Worm (Caenorhabditis elegans) whole organism, L1 larva: ENCODE measurements around the gene K09B11.4.
A peak's percentile ranks its signal among the peaks of the same experiment; 100 is the strongest.
"Not testable (repeated sequence)": the region's sequence is repeated elsewhere in the genome, so short reads cannot be mapped to it uniquely, and the experiment has no call there.

ENCODE experiments used
- C16A3.4 ChIP-seq: fragments of 150-350 bp; optimal IDR thresholded peaks from 2 replicates; lab custom pipeline; 2014; ENCODE audit warnings: missing biosample characterization, missing genetic modification characterization
- F16B12.6 ChIP-seq: fragments of 150-350 bp; optimal IDR thresholded peaks from 2 replicates; lab custom pipeline; 2014; ENCODE audit warnings: missing biosample characterization, missing genetic modification characterization
- alr-1 ChIP-seq: fragments of 200-800 bp; sonication (Bioruptor generic); optimal IDR thresholded peaks from 2 replicates; lab custom pipeline; 2018; ENCODE audit warnings: borderline replicate concordance, mild to moderate bottlenecking, missing genetic modification characterization, missing compliant biosample characterization
- ama-1 ChIP-seq: fragments of 150-350 bp; optimal IDR thresholded peaks from 2 replicates; lab custom pipeline; 2014
- blmp-1 ChIP-seq: fragments of 150-350 bp; optimal IDR thresholded peaks from 2 replicates; lab custom pipeline; 2014; ENCODE audit warnings: missing biosample characterization, missing genetic modification characterization
- ceh-8 ChIP-seq: fragments of 200-800 bp; sonication (Bioruptor generic); optimal IDR thresholded peaks from 2 replicates; lab custom pipeline; 2018; ENCODE audit warnings: mild to moderate bottlenecking, missing genetic modification characterization, moderate library complexity, missing compliant biosample characterization
- ceh-82 ChIP-seq, 3 experiments: fragments of 150-350 bp in 1 of 3; sonication (generic microtip) in 2 of 3; optimal IDR thresholded peaks; 2 replicates each; lab custom pipeline; 2014 to 2017; ENCODE audit warnings: missing biosample characterization in 3 of 3, missing genetic modification characterization in 3 of 3
- ces-1 ChIP-seq: fragments of 150-350 bp; optimal IDR thresholded peaks from 2 replicates; lab custom pipeline; 2014; ENCODE audit warnings: missing biosample characterization, missing genetic modification reagents, missing genetic modification characterization
- dpl-1 ChIP-seq, 3 experiments: fragments of 150-350 bp in 2 of 3; sonication (generic microtip) in 1 of 3; optimal IDR thresholded peaks; 2 replicates each; lab custom pipeline; 2014 to 2017; ENCODE audit warnings: missing biosample characterization in 3 of 3, missing genetic modification characterization in 3 of 3, missing genetic modification reagents in 3 of 3
- dsc-1 ChIP-seq: sonication (generic microtip); optimal IDR thresholded peaks from 2 replicates; lab custom pipeline; 2016; ENCODE audit warnings: mild to moderate bottlenecking, missing genetic modification characterization, missing compliant biosample characterization
- efl-1 ChIP-seq, 4 experiments: fragments of 150-350 bp; optimal IDR thresholded peaks in 3 of 4; peaks in 1 of 4; 1 replicate in 1 of 4; 2 replicates in 3 of 4; lab custom pipeline; 2014; ENCODE audit warnings: missing biosample characterization in 2 of 4, missing genetic modification characterization in 2 of 4, missing genetic modification reagents in 2 of 4
- fkh-4 ChIP-seq: sonication (generic microtip); optimal IDR thresholded peaks from 2 replicates; lab custom pipeline; 2016; ENCODE audit warnings: missing compliant biosample characterization, missing genetic modification characterization, borderline replicate concordance
- grh-1 ChIP-seq: fragments of 200-800 bp; sonication (Bioruptor generic); IDR thresholded peaks from 2 replicates; pipeline ENCODE4 v1.3.6; 2022; ENCODE audit warnings: missing genetic modification reagents, missing genetic modification characterization, missing compliant biosample characterization
- hlh-17 ChIP-seq: fragments of 200-800 bp; sonication (Bioruptor generic); optimal IDR thresholded peaks from 2 replicates; lab custom pipeline; 2018; ENCODE audit warnings: missing genetic modification characterization, mild to moderate bottlenecking, missing compliant biosample characterization, moderate library complexity, borderline replicate concordance
- hpl-2 ChIP-seq: fragments of 150-350 bp; optimal IDR thresholded peaks from 2 replicates; lab custom pipeline; 2014; ENCODE audit warnings: missing biosample characterization, missing genetic modification reagents, missing genetic modification characterization
- isw-1 ChIP-seq: fragments of 200-800 bp; sonication (Bioruptor generic); IDR thresholded peaks from 2 replicates; pipeline ENCODE4 v1.3.6; 2022; ENCODE audit warnings: missing genetic modification characterization, missing compliant biosample characterization
- jun-1 ChIP-seq: fragments of 150-350 bp; optimal IDR thresholded peaks from 2 replicates; lab custom pipeline; 2014; ENCODE audit warnings: missing biosample characterization, missing genetic modification reagents, missing genetic modification characterization
- lin-14 ChIP-seq: fragments of 200-800 bp; sonication (Bioruptor generic); optimal IDR thresholded peaks from 2 replicates; lab custom pipeline; 2018; ENCODE audit warnings: mild to moderate bottlenecking, missing genetic modification characterization, moderate library complexity, missing compliant biosample characterization
- lin-15B ChIP-seq: fragments of 150-350 bp; sonication (generic microtip); optimal IDR thresholded peaks from 3 replicates; lab custom pipeline; 2014; ENCODE audit warnings: missing biosample characterization, missing genetic modification characterization
- lin-35 ChIP-seq, 2 experiments: fragments of 150-350 bp; optimal IDR thresholded peaks; 2 replicates each; lab custom pipeline; 2014; ENCODE audit warnings: missing biosample characterization in 2 of 2, missing genetic modification characterization in 2 of 2, missing genetic modification reagents in 2 of 2
- lsy-2 ChIP-seq, 2 experiments: fragments of 150-350 bp; optimal IDR thresholded peaks; 2 replicates each; lab custom pipeline; 2014; ENCODE audit warnings: missing biosample characterization in 2 of 2, missing genetic modification characterization in 2 of 2
- mab-9 ChIP-seq: fragments of 200-800 bp; sonication (Bioruptor generic); IDR thresholded peaks from 2 replicates; pipeline ENCODE4 v1.3.6; 2022; ENCODE audit warnings: missing genetic modification reagents, missing genetic modification characterization, missing compliant biosample characterization
- mep-1 ChIP-seq: fragments of 150-350 bp; optimal IDR thresholded peaks from 2 replicates; lab custom pipeline; 2014; ENCODE audit warnings: missing biosample characterization, missing genetic modification characterization
- nhr-28 ChIP-seq: fragments of 150-350 bp; optimal IDR thresholded peaks from 2 replicates; lab custom pipeline; 2014; ENCODE audit warnings: missing biosample characterization, missing genetic modification characterization
- nhr-47 ChIP-seq: sonication (generic microtip); optimal IDR thresholded peaks from 2 replicates; lab custom pipeline; 2016; ENCODE audit warnings: mild to moderate bottlenecking, missing genetic modification characterization, moderate library complexity, missing compliant biosample characterization
- nhr-77 ChIP-seq: fragments of 150-350 bp; optimal IDR thresholded peaks from 2 replicates; lab custom pipeline; 2014; ENCODE audit warnings: missing biosample characterization, missing genetic modification characterization
- nhr-85 ChIP-seq: sonication (generic microtip); peaks from one replicate; lab custom pipeline; 2016; ENCODE audit warnings: missing genetic modification characterization, inconsistent platforms, missing compliant biosample characterization
- nhr-90 ChIP-seq: sonication (generic microtip); optimal IDR thresholded peaks from 2 replicates; lab custom pipeline; 2016; ENCODE audit warnings: mild to moderate bottlenecking, missing genetic modification characterization, missing compliant biosample characterization; ENCODE audit not compliant: poor library complexity
- pqm-1 ChIP-seq: sonication (generic microtip); optimal IDR thresholded peaks from 3 replicates; lab custom pipeline; 2017; ENCODE audit warnings: missing biosample characterization, missing genetic modification characterization
- rnt-1 ChIP-seq: sonication (generic microtip); optimal IDR thresholded peaks from 2 replicates; lab custom pipeline; 2016; ENCODE audit warnings: mild to moderate bottlenecking, missing genetic modification characterization, moderate library complexity, missing compliant biosample characterization
- snpc-4 ChIP-seq: fragments of 150-350 bp; optimal IDR thresholded peaks from 2 replicates; lab custom pipeline; 2014; ENCODE audit warnings: missing biosample characterization, missing genetic modification characterization
- snu-23 ChIP-seq: sonication (generic microtip); optimal IDR thresholded peaks from 2 replicates; lab custom pipeline; 2016; ENCODE audit warnings: missing genetic modification characterization, missing compliant biosample characterization
- sptf-1 ChIP-seq: fragments of 150-350 bp; optimal IDR thresholded peaks from 2 replicates; lab custom pipeline; 2014; ENCODE audit warnings: missing biosample characterization, missing genetic modification characterization
- swsn-7 ChIP-seq: sonication (generic microtip); optimal IDR thresholded peaks from 2 replicates; lab custom pipeline; 2016; ENCODE audit warnings: missing genetic modification characterization, missing compliant biosample characterization
- tlp-1 ChIP-seq: fragments of 150-350 bp; optimal IDR thresholded peaks from 2 replicates; lab custom pipeline; 2014; ENCODE audit warnings: missing biosample characterization, missing genetic modification characterization
- unc-130 ChIP-seq: fragments of 150-350 bp; optimal IDR thresholded peaks from 2 replicates; lab custom pipeline; 2017; ENCODE audit warnings: missing biosample characterization, missing genetic modification characterization, inconsistent platforms
- xbp-1 ChIP-seq: sonication (generic microtip); optimal IDR thresholded peaks from 2 replicates; lab custom pipeline; 2016; ENCODE audit warnings: missing genetic modification characterization, missing compliant biosample characterization
- zip-4 ChIP-seq: fragments of 200-800 bp; sonication (Bioruptor generic); optimal IDR thresholded peaks from 2 replicates; lab custom pipeline; 2018; ENCODE audit warnings: mild to moderate bottlenecking, missing genetic modification characterization, moderate library complexity, missing compliant biosample characterization

Gene K09B11.4

ce11 chrIV:13453509-13453908 is 24.2 kb downstream of the K09B11.4 start:
- TF ChIP-seq snu-23 (peak; percentile 2), nhr-47 (tag; lab: Kevin White, UChicago) (peak; percentile 1), blmp-1 (tag; lab: Kevin White, UChicago) (peak; percentile 28), lsy-2 (tag; optimal IDR thresholded peaks at IDR 0.05; lab: Kevin White, UChicago) (peak in 1 of 2 experiments; percentile 42), zip-4 (GFP tag; lab: Kevin White, UChicago) (no peak), hlh-17 (GFP tag; lab: Kevin White, UChicago) (no peak), alr-1 (tag; lab: Kevin White, UChicago) (no peak), F16B12.6 (peak; percentile 26), mab-9 (GFP tag; lab: Robert Waterston, UW) (no peak), nhr-85 (no peak), dsc-1 (tag; lab: Kevin White, UChicago) (peak; percentile 60), lin-35 (GFP tag; optimal IDR thresholded peaks at IDR 0.05; lab: Kevin White, UChicago) (peak; percentile 14 to 36), pqm-1 (tag; lab: Kevin White, UChicago) (no peak), dpl-1 (GFP tag; optimal IDR thresholded peaks at IDR 0.05; lab: Kevin White, UChicago) (peak in 2 of 3 experiments; percentile 2 to 55), efl-1 (optimal IDR thresholded peaks at IDR 0.05; lab: Kevin White, UChicago) (peak; percentile 25 to 27), efl-1 (GFP tag; optimal IDR thresholded peaks at IDR 0.05 in 1 of 2; lab: Kevin White, UChicago) (peak in 1 of 2 experiments; percentile 35), mep-1 (tag; lab: Kevin White, UChicago) (peak; percentile 52), ceh-82 (tag; optimal IDR thresholded peaks at IDR 0.05; lab: Kevin White, UChicago) (peak in 1 of 3 experiments; percentile 23), unc-130 (tag; lab: Kevin White, UChicago) (peak; percentile 4), lin-15B (tag; lab: Kevin White, UChicago) (peak; percentile 35), xbp-1 (tag; lab: Kevin White, UChicago) (peak; percentile 5)

- TF ChIP-seq efl-1 (optimal IDR thresholded peaks at IDR 0.05; lab: Kevin White, UChicago) (no peak), efl-1 (GFP tag; optimal IDR thresholded peaks at IDR 0.05 in 1 of 2; lab: Kevin White, UChicago) (peak in 1 of 2 experiments; percentile 33), C16A3.4 (tag; lab: Kevin White, UChicago) (no peak)
Measured at ce11 chrIV:13454698-13455097, 25.4 kb downstream of the K09B11.4 start, which contains the start of gene uso-1. TSS of gene uso-1 (minus strand) at chrIV:13454798.

ce11 chrIV:13455200-13455599 is 25.9 kb downstream of the K09B11.4 start, which contains the start of gene Y38H8A.7:
TSS of gene Y38H8A.7 (plus strand) at chrIV:13455500.
- TF ChIP-seq C16A3.4 (tag; lab: Kevin White, UChicago); sptf-1; nhr-90 (tag; lab: Kevin White, UChicago): not testable (repeated sequence)

- TF ChIP-seq ceh-8 (GFP tag; lab: Kevin White, UChicago) (no peak), rnt-1 (tag; lab: Kevin White, UChicago) (no peak), ama-1 (lab: Kevin White, UChicago) (no peak), fkh-4 (tag; lab: Kevin White, UChicago) (no peak), F16B12.6 (no peak), tlp-1 (tag; lab: Kevin White, UChicago) (no peak), grh-1 (GFP tag; lab: Robert Waterston, UW) (no peak), snpc-4 (no peak), ces-1 (no peak), nhr-77 (no peak), hpl-2 (GFP tag; lab: Kevin White, UChicago) (no peak), nhr-47 (tag; lab: Kevin White, UChicago) (no peak)
Measured at ce11 chrIV:13456893-13457292, 27.6 kb downstream of the K09B11.4 start.

- TF ChIP-seq lin-14 (GFP tag; lab: Kevin White, UChicago), result no peak
- TF ChIP-seq nhr-47 (tag; lab: Kevin White, UChicago), result no peak
- TF ChIP-seq jun-1, result no peak
- TF ChIP-seq efl-1 (optimal IDR thresholded peaks at IDR 0.05; lab: Kevin White, UChicago), result no peak
- no peak for TF ChIP-seq efl-1 (GFP tag; optimal IDR thresholded peaks at IDR 0.05 in 1 of 2; lab: Kevin White, UChicago)
- no peak for TF ChIP-seq ceh-82 (tag; optimal IDR thresholded peaks at IDR 0.05; lab: Kevin White, UChicago)
- no peak for TF ChIP-seq dpl-1 (GFP tag; optimal IDR thresholded peaks at IDR 0.05; lab: Kevin White, UChicago)
- no peak for TF ChIP-seq nhr-28 (tag; lab: Kevin White, UChicago)
- TF ChIP-seq isw-1, result no peak
- no peak for TF ChIP-seq lin-15B (tag; lab: Kevin White, UChicago)
- TF ChIP-seq swsn-7 (tag; lab: Kevin White, UChicago), result no peak
- TF ChIP-seq alr-1 (tag; lab: Kevin White, UChicago), result no peak
- TF ChIP-seq, all 84 proteins: peak for 0
Measured at ce11 chrIV:13458237-13458636, 28.9 kb downstream of the K09B11.4 start.
